Worm (Caenorhabditis elegans): ENCODE data around the gene sma-10.
A peak's percentile ranks its signal among the peaks of the same experiment; 100 is the strongest.

sma-10 gene

DNA sequence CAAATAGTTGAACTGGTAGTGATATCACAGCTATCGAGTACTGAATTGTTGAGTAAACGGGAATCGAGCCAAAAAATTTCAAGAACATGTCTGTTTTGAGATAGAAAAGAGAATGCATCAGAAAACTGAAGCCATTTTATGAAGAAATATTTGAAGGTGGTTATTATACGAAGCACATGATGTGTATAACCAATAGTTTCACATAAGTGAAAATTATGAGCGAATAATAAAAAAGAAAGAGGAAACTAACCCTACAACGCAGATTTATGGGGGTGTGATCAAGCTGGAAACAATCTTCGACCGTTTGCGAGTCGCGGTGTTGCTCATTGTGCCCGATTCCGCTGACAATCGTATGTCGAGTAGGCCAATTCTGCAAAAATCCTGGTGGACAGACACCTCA lies 921 bp upstream of the sma-10 start, which contains the start of gene srh-282:
Gene srh-282 (minus strand): TSS at position 101 of the 400 bp plus-strand sequence.
- TF ChIP-seq cog-1 (tag; optimal IDR thresholded peaks at IDR 0.05) (no peak), T22C8.4 (GFP tag; IDR thresholded peaks at IDR 0.05) (no peak), ref-1 (GFP tag; conservative IDR thresholded peaks at IDR 0.05) (no peak), ztf-23 (GFP tag; IDR thresholded peaks at IDR 0.05) (no peak), ztf-29 (GFP tag; IDR thresholded peaks at IDR 0.05) (no peak), med-1 (GFP tag; optimal IDR thresholded peaks at IDR 0.05; ENCODE audit: insufficient read depth) (no peak), flt-1 (GFP tag; IDR thresholded peaks at IDR 0.05) (no peak), tab-1 (GFP tag; IDR thresholded peaks at IDR 0.05) (no peak), klf-2 (GFP tag; conservative IDR thresholded peaks at IDR 0.05) (no peak)

DNA sequence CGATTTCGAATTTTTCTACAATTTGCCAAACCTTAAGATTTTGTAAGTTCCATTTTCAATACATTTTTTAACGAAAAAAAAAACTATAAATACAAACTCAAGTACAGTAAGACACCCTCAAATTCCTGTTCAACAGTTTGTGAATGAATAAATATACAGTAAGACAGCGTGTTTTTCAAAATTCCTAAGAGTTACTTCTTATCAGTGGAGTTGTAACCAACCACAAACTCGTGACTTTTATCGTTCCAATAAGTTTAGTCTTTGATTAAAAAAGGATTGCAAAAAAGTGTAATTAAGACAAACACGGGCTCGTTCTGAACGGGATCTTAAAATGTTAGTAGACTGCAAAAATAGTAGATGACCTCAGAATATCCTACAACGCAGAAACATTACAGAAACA lies 926 bp downstream of the sma-10 start:
- TF ChIP-seq flt-1 (GFP tag; IDR thresholded peaks at IDR 0.05) (no peak), ref-1 (GFP tag; conservative IDR thresholded peaks at IDR 0.05) (no peak), cog-1 (tag; optimal IDR thresholded peaks at IDR 0.05) (no peak), klf-2 (GFP tag; conservative IDR thresholded peaks at IDR 0.05) (no peak), med-1 (GFP tag; optimal IDR thresholded peaks at IDR 0.05; ENCODE audit: insufficient read depth) (no peak), tab-1 (GFP tag; IDR thresholded peaks at IDR 0.05) (no peak), ztf-23 (GFP tag; IDR thresholded peaks at IDR 0.05) (no peak), ztf-29 (GFP tag; IDR thresholded peaks at IDR 0.05) (no peak), T22C8.4 (GFP tag; IDR thresholded peaks at IDR 0.05) (no peak)

DNA sequence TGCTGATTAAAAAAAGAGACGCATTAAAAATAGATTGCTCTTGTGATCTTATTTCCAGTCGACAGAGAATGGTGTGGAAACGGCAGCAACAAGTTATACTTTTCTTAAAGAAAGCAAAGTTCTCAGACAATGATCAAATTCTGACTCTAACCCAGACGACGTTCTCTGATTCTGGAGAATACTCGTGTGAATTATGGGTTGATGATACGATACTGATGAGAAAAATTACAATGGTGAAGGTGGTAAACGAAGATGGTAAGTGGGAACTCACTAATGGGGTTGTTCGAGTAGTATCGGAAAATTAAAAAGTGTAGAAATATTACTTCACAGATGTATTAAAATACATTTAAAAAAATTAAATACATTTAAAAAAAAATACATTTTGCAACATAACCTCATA lies 4.1 kb downstream of the sma-10 start:
- TF ChIP-seq cog-1 (tag; optimal IDR thresholded peaks at IDR 0.05) = no peak
- no peak for TF ChIP-seq ref-1 (GFP tag; conservative IDR thresholded peaks at IDR 0.05)
- no peak for TF ChIP-seq ztf-23 (GFP tag; IDR thresholded peaks at IDR 0.05)
- TF ChIP-seq T22C8.4 (GFP tag; IDR thresholded peaks at IDR 0.05) = no peak
- TF ChIP-seq klf-2 (GFP tag; conservative IDR thresholded peaks at IDR 0.05) = no peak
- no peak for TF ChIP-seq tab-1 (GFP tag; IDR thresholded peaks at IDR 0.05)
- no peak for TF ChIP-seq flt-1 (GFP tag; IDR thresholded peaks at IDR 0.05)
- no peak for TF ChIP-seq med-1 (GFP tag; optimal IDR thresholded peaks at IDR 0.05; ENCODE audit: insufficient read depth)
- no peak for TF ChIP-seq ztf-29 (GFP tag; IDR thresholded peaks at IDR 0.05)

DNA sequence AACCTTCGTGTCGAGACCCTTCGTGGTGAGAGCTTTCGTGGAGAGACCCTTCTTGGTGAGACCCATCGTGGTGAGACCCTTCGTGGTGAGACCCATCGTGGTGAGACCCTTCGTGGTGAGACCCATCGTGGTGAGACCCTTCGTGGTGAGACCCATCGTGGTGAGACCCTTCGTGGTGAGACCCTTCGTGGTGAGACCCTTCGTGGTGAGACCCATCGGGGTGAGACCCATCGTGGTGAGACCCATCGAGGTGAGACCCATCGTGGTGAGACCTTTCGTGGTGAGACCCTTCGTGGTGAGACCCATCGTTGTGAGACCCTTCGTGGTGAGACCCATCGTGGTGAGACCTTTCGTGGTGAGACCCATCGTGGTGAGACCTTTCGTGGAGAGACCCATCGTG lies 7.0 kb downstream of the sma-10 start:
- TF ChIP-seq ztf-23 (GFP tag; IDR thresholded peaks at IDR 0.05) = peak; percentile 38; the same call in 1 of the 2 replicates

DNA sequence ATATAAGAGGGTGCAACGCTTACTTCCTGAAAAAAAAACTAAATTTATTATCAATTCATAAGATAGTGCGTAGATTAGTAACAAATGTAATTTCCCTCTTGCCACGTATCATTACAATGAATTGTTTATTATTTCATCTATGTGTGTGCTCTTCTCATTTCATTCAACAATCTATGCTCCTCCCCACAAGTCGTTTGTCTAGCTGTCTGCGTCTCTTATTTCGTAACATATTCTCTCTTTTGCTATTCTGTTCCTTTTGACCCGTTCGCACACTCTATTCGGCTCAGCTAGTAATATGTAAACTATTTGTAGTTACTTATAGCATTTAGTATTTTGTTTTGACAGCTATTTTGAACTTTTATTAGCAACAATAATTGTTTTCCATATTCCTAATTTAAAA lies 7.8 kb downstream of the sma-10 start:
- TF ChIP-seq tab-1 (GFP tag; IDR thresholded peaks at IDR 0.05) = no peak
- TF ChIP-seq ref-1 (GFP tag; conservative IDR thresholded peaks at IDR 0.05) = no peak
- TF ChIP-seq ztf-23 (GFP tag; IDR thresholded peaks at IDR 0.05) = no peak
- TF ChIP-seq cog-1 (tag; optimal IDR thresholded peaks at IDR 0.05) = no peak
- TF ChIP-seq med-1 (GFP tag; optimal IDR thresholded peaks at IDR 0.05; ENCODE audit: insufficient read depth) = no peak

DNA sequence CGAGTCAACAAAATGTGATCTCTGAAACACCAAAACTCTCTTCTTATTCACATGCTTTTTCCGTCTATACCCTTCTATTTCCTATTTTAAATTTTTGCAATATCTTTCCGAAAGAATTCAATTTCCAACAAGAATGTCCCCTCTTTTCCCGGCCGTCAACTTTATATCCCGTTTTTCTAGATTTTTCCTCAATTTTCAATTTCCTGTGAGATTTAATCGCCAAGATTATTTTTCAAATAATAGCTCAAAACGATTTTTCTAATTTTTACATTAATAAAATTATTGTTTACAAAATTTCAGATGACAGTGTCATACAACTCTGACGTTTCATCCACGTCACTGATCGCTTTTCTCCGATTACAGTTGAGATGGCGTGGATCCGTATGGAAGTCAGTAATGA lies 9.1 kb downstream of the sma-10 start, which contains the start of gene best-19:
Gene best-19 (plus strand): TSS at position 301 of the 400 bp plus-strand sequence.
- TF ChIP-seq klf-2 (GFP tag; conservative IDR thresholded peaks at IDR 0.05) (no peak), T22C8.4 (GFP tag; IDR thresholded peaks at IDR 0.05) (no peak), flt-1 (GFP tag; IDR thresholded peaks at IDR 0.05) (no peak), med-1 (GFP tag; optimal IDR thresholded peaks at IDR 0.05; ENCODE audit: insufficient read depth) (no peak), ref-1 (GFP tag; conservative IDR thresholded peaks at IDR 0.05) (no peak), cog-1 (tag; optimal IDR thresholded peaks at IDR 0.05) (no peak), ztf-23 (GFP tag; IDR thresholded peaks at IDR 0.05) (no peak), ztf-29 (GFP tag; IDR thresholded peaks at IDR 0.05) (no peak), tab-1 (GFP tag; IDR thresholded peaks at IDR 0.05) (no peak)

DNA sequence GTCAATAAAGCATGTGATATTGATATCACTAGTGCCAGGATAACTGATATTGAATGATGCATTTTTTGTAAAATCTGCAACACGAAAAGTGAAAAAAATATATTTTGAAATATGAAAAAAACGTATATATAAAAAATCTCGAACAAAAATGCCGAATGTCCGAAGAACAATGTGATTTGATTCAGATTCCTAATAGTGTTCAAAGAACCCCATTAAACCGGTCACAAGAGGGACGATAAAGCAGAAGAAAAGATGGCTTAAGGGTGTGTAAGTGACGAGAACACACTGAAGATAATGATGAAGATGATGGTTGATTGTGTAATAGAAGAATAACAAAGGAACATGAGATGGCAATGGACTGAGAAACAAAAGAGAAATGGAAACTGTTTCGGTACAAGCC lies 13.8 kb downstream of the sma-10 start, which contains the start of gene T21D12.14:
Gene T21D12.14 (minus strand): TSS at position 101 of the 400 bp plus-strand sequence.
- TF ChIP-seq flt-1 (GFP tag; IDR thresholded peaks at IDR 0.05) (no peak), T22C8.4 (GFP tag; IDR thresholded peaks at IDR 0.05) (no peak), tab-1 (GFP tag; IDR thresholded peaks at IDR 0.05) (no peak), med-1 (GFP tag; optimal IDR thresholded peaks at IDR 0.05; ENCODE audit: insufficient read depth) (no peak), ztf-23 (GFP tag; IDR thresholded peaks at IDR 0.05) (no peak), ztf-29 (GFP tag; IDR thresholded peaks at IDR 0.05) (no peak), cog-1 (tag; optimal IDR thresholded peaks at IDR 0.05) (no peak), klf-2 (GFP tag; conservative IDR thresholded peaks at IDR 0.05) (no peak), ref-1 (GFP tag; conservative IDR thresholded peaks at IDR 0.05) (no peak)

DNA sequence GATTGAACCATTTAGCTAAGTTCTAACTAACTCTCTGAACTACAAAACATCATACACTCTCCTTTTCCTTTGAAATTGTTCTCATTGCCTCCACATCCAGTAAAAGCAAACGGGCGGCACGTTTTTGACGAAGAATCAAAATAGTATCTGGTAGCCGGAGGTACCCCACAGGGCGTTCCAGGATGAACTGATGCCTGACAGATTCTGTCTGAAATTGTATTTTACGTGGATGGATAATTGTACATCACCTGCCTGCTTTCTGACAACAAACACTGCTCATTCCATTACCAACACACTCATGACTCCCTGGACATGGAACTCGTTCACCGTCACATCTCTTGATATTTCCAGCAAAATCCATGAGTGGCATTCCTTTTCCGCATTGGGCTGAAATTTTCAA lies 16.2 kb downstream of the sma-10 start:
- TF ChIP-seq klf-2 (GFP tag; conservative IDR thresholded peaks at IDR 0.05) = no peak
- no peak for TF ChIP-seq flt-1 (GFP tag; IDR thresholded peaks at IDR 0.05)
- no peak for TF ChIP-seq ztf-29 (GFP tag; IDR thresholded peaks at IDR 0.05)
- no peak for TF ChIP-seq tab-1 (GFP tag; IDR thresholded peaks at IDR 0.05)
- TF ChIP-seq ztf-23 (GFP tag; IDR thresholded peaks at IDR 0.05) = no peak
- no peak for TF ChIP-seq ref-1 (GFP tag; conservative IDR thresholded peaks at IDR 0.05)
- no peak for TF ChIP-seq med-1 (GFP tag; optimal IDR thresholded peaks at IDR 0.05; ENCODE audit: insufficient read depth)
- no peak for TF ChIP-seq T22C8.4 (GFP tag; IDR thresholded peaks at IDR 0.05)
- no peak for TF ChIP-seq cog-1 (tag; optimal IDR thresholded peaks at IDR 0.05)

DNA sequence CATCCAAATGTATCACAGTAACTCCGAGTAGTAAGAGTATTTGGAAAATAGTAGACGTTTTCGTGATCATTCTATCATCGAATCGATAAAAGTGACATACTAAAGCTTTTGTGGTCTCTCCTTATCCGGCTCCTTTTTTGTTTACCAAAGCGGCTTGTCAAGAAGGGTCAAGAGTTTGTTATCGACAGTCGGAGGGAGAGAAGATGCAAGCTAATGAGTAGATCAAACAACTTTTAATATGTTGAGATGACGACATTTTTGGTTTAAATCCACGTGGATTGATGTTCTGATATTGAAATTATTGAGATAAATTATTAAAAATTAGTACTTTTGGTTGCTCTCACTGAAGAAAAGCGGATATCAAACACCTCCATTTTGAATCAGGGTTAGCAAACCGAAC lies 17.1 kb downstream of the sma-10 start, which contains the start of gene T21D12.7:
Gene T21D12.7 (minus strand): TSS at position 101 of the 400 bp plus-strand sequence.
- TF ChIP-seq ref-1 (GFP tag; conservative IDR thresholded peaks at IDR 0.05) = no peak
- no peak for TF ChIP-seq med-1 (GFP tag; optimal IDR thresholded peaks at IDR 0.05; ENCODE audit: insufficient read depth)
- no peak for TF ChIP-seq flt-1 (GFP tag; IDR thresholded peaks at IDR 0.05)
- no peak for TF ChIP-seq tab-1 (GFP tag; IDR thresholded peaks at IDR 0.05)
- TF ChIP-seq cog-1 (tag; optimal IDR thresholded peaks at IDR 0.05) = no peak
- no peak for TF ChIP-seq T22C8.4 (GFP tag; IDR thresholded peaks at IDR 0.05)
- TF ChIP-seq ztf-23 (GFP tag; IDR thresholded peaks at IDR 0.05) = no peak
- no peak for TF ChIP-seq ztf-29 (GFP tag; IDR thresholded peaks at IDR 0.05)
- no peak for TF ChIP-seq klf-2 (GFP tag; conservative IDR thresholded peaks at IDR 0.05)

DNA sequence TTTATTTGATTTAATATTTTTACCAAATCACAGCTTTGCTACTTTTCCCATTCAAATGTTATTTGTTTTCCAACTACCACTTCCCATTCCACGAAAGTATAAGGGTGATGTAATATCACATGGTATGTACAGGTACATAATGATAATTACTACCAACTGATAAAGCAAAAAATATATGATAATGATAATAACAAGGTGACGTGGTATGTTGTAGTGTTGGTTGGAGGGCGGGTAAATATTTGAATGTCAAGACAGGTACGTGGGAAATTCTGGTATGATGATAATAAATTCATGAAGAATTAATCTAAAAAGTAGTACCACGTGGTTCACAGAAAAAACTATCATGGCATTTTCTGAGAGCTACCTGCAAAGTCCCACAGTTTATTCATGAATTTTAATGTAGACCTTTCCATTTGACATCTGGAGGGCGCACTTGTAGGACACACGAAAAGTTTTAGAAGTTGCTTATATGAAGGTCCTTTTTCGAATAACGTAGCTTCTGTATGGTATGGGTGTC lies 17.7 kb downstream of the sma-10 start:
- TF ChIP-seq ztf-23 (GFP tag; IDR thresholded peaks at IDR 0.05) (no peak), med-1 (GFP tag; optimal IDR thresholded peaks at IDR 0.05; ENCODE audit: insufficient read depth) (no peak), T22C8.4 (GFP tag; IDR thresholded peaks at IDR 0.05) (no peak), cog-1 (tag; optimal IDR thresholded peaks at IDR 0.05) (no peak), ref-1 (GFP tag; conservative IDR thresholded peaks at IDR 0.05) (no peak), tab-1 (GFP tag; IDR thresholded peaks at IDR 0.05) (no peak), ztf-29 (GFP tag; IDR thresholded peaks at IDR 0.05) (no peak), klf-2 (GFP tag; conservative IDR thresholded peaks at IDR 0.05) (no peak), flt-1 (GFP tag; IDR thresholded peaks at IDR 0.05) (no peak)

Measured in whole organism, midembryonic.